Fruit fly (Drosophila melanogaster): ENCODE results near the gene CG32112.

CG32112 gene

dm6 chr3L:12772740-12773686, 31.5 kb downstream of the CG32112 start, which contains the start of gene Hip1:
Gene Hip1 (minus strand): TSS chr3L:12773573.
- no peak for TF ChIP-seq CG14655 (GFP tag; optimal IDR thresholded peaks at IDR 0.05)
- no peak for TF ChIP-seq CG32121 (GFP tag; IDR thresholded peaks at IDR 0.05)
- no peak for TF ChIP-seq CG8159 (tag; optimal IDR thresholded peaks at IDR 0.05)
- TF ChIP-seq Snoo (tag; optimal IDR thresholded peaks at IDR 0.05): no peak
- no peak for TF ChIP-seq gl (tag; optimal IDR thresholded peaks at IDR 0.05)
- TF ChIP-seq Pif1A (GFP tag; optimal IDR thresholded peaks at IDR 0.05): no peak
- no peak for TF ChIP-seq CG34367 (tag; optimal IDR thresholded peaks at IDR 0.05)
- TF ChIP-seq rn (GFP tag; IDR thresholded peaks at IDR 0.05): no peak
- TF ChIP-seq EcR (GFP tag; optimal IDR thresholded peaks at IDR 0.05): no peak
- TF ChIP-seq CG15710 (tag; optimal IDR thresholded peaks at IDR 0.05): no peak
- TF ChIP-seq CG12605 (GFP tag; IDR thresholded peaks at IDR 0.05): no peak
- TF ChIP-seq fd96Ca (GFP tag; IDR thresholded peaks at IDR 0.05): no peak
- TF ChIP-seq CG9948 (tag; optimal IDR thresholded peaks at IDR 0.05): no peak
- no peak for TF ChIP-seq CG13204 (GFP tag; optimal IDR thresholded peaks at IDR 0.05)

- TF ChIP-seq CG8301 (tag; optimal IDR thresholded peaks at IDR 0.05) (no peak), CG4496 (GFP tag; IDR thresholded peaks at IDR 0.05) (no peak), EcR (GFP tag; optimal IDR thresholded peaks at IDR 0.05) (no peak), CG17806 (tag; optimal IDR thresholded peaks at IDR 0.05) (no peak), CG10348 (GFP tag; IDR thresholded peaks at IDR 0.05) (no peak), CG32121 (GFP tag; IDR thresholded peaks at IDR 0.05) (no peak), Ets98B (GFP tag; IDR thresholded peaks at IDR 0.05) (no peak), CG34367 (tag; optimal IDR thresholded peaks at IDR 0.05) (no peak), rn (GFP tag; IDR thresholded peaks at IDR 0.05) (no peak), CG14655 (GFP tag; optimal IDR thresholded peaks at IDR 0.05) (no peak), Pif1B (GFP tag; optimal IDR thresholded peaks at IDR 0.05) (no peak), gl (tag; optimal IDR thresholded peaks at IDR 0.05) (no peak), Pif1A (GFP tag; optimal IDR thresholded peaks at IDR 0.05) (no peak), CG15710 (tag; optimal IDR thresholded peaks at IDR 0.05) (no peak), CG8159 (tag; optimal IDR thresholded peaks at IDR 0.05) (no peak)
Observed at dm6 chr3L:12778616-12779015, 37.1 kb downstream of the CG32112 start, which contains the start of gene CG32106. Gene CG32106 (minus strand): TSS chr3L:12778716.

dm6 chr3L:12780997-12781396, 39.5 kb downstream of the CG32112 start, which contains the start of the genes CG10969 and CG17666:
Gene CG10969 (minus strand): TSS chr3L:12781097.
Gene CG17666 (plus strand): TSS chr3L:12781325.
- TF ChIP-seq CG8301 (tag; optimal IDR thresholded peaks at IDR 0.05): no peak
- TF ChIP-seq Pif1A (GFP tag; optimal IDR thresholded peaks at IDR 0.05): no peak
- TF ChIP-seq rn (GFP tag; IDR thresholded peaks at IDR 0.05): no peak
- TF ChIP-seq CG17806 (tag; optimal IDR thresholded peaks at IDR 0.05): no peak

dm6 chr3L:12789875-12790373, 48.4 kb downstream of the CG32112 start, which contains the start of gene CG42709:
Gene CG42709 (plus strand): TSS chr3L:12790192.
- TF ChIP-seq Pif1A (GFP tag; optimal IDR thresholded peaks at IDR 0.05): peak; percentile 45
- no peak for TF ChIP-seq CG8301 (tag; optimal IDR thresholded peaks at IDR 0.05)
- no peak for TF ChIP-seq CG9948 (tag; optimal IDR thresholded peaks at IDR 0.05)
- TF ChIP-seq Pif1B (GFP tag; optimal IDR thresholded peaks at IDR 0.05): peak; percentile 57
- no peak for TF ChIP-seq CG32121 (GFP tag; IDR thresholded peaks at IDR 0.05)
- TF ChIP-seq CG12605 (GFP tag; IDR thresholded peaks at IDR 0.05): peak; percentile 30; the same call in 1 of the 2 replicates
- no peak for TF ChIP-seq CG10348 (GFP tag; IDR thresholded peaks at IDR 0.05)
- no peak for TF ChIP-seq CG15710 (tag; optimal IDR thresholded peaks at IDR 0.05)
- peak; percentile 77 for TF ChIP-seq EcR (GFP tag; optimal IDR thresholded peaks at IDR 0.05)
- TF ChIP-seq gl (tag; optimal IDR thresholded peaks at IDR 0.05): peak; percentile 17
- TF ChIP-seq CG34367 (tag; optimal IDR thresholded peaks at IDR 0.05): no peak
- TF ChIP-seq CG13204 (GFP tag; optimal IDR thresholded peaks at IDR 0.05): no peak

- TF ChIP-seq CG13204 (GFP tag; optimal IDR thresholded peaks at IDR 0.05) (no peak), CG12605 (GFP tag; IDR thresholded peaks at IDR 0.05) (peak; percentile 34; the same call in 1 of the 2 replicates), D1 (tag; optimal IDR thresholded peaks at IDR 0.05) (peak; percentile 43), CG17806 (tag; optimal IDR thresholded peaks at IDR 0.05) (no peak), gl (tag; optimal IDR thresholded peaks at IDR 0.05) (no peak), Ets98B (GFP tag; IDR thresholded peaks at IDR 0.05) (no peak; the same call in 1 of the 2 replicates), CG8159 (tag; optimal IDR thresholded peaks at IDR 0.05) (no peak), CG10348 (GFP tag; IDR thresholded peaks at IDR 0.05) (no peak), fd96Ca (GFP tag; IDR thresholded peaks at IDR 0.05) (no peak), CG34367 (tag; optimal IDR thresholded peaks at IDR 0.05) (no peak), Pif1B (GFP tag; optimal IDR thresholded peaks at IDR 0.05) (peak; percentile 13), Pif1A (GFP tag; optimal IDR thresholded peaks at IDR 0.05) (no peak)
Observed at dm6 chr3L:12790783-12791678, 49.5 kb downstream of the CG32112 start.

Data from whole organism, pupa.